Fruit fly (Drosophila melanogaster) whole organism, embryonic: ENCODE measurements around the gene stck.

Experiments used
- Bgb ChIP-seq: fragments of 200-800 bp; sonication (Bioruptor generic); IDR thresholded peaks from 2 replicates; pipeline ENCODE4 v1.3.6; 2022; ENCODE audit warnings: missing biosample characterization, missing genetic modification characterization; ENCODE audit not compliant: partially characterized antibody
- BtbVII ChIP-seq: fragments of 200-800 bp; sonication (Bioruptor generic); optimal IDR thresholded peaks from 3 replicates; lab custom pipeline; 2017; ENCODE audit warnings: missing biosample characterization, mild to moderate bottlenecking, missing genetic modification characterization
- Bteb2 ChIP-seq: fragments of 200-800 bp; sonication (Bioruptor generic); optimal IDR thresholded peaks from 2 replicates; lab custom pipeline; 2016; ENCODE audit warnings: missing biosample characterization, missing genetic modification characterization
- CG10979 ChIP-seq: fragments of 200-800 bp; sonication (Bioruptor generic); optimal IDR thresholded peaks from 2 replicates; lab custom pipeline; 2018; ENCODE audit warnings: missing biosample characterization, mild to moderate bottlenecking, missing genetic modification characterization, moderate library complexity
- CG11247 ChIP-seq: fragments of 200-800 bp; sonication (Bioruptor generic); IDR thresholded peaks from 2 replicates; pipeline ENCODE4 v1.3.6; 2022; ENCODE audit warnings: missing biosample characterization, missing genetic modification characterization
- CG15269 ChIP-seq: fragments of 200-800 bp; sonication (Bioruptor generic); optimal IDR thresholded peaks from 2 replicates; lab custom pipeline; 2018; ENCODE audit warnings: missing biosample characterization, mild to moderate bottlenecking, missing genetic modification characterization, moderate library complexity
- CG17829 ChIP-seq: fragments of 200-800 bp; optimal IDR thresholded peaks from 2 replicates; lab custom pipeline; 2019; ENCODE audit warnings: missing biosample characterization, mild to moderate bottlenecking, missing genetic modification characterization, moderate library complexity
- CG2678 ChIP-seq: fragments of 200-800 bp; sonication (Bioruptor generic); optimal IDR thresholded peaks from 3 replicates; lab custom pipeline; 2019; ENCODE audit warnings: missing biosample characterization, mild to moderate bottlenecking, missing genetic modification characterization, moderate library complexity
- CG3847 ChIP-seq: fragments of 200-800 bp; sonication (Bioruptor generic); IDR thresholded peaks from 2 replicates; pipeline ENCODE4 v1.3.6; 2022; ENCODE audit warnings: missing biosample characterization, missing genetic modification characterization
- CG4404 ChIP-seq: fragments of 200-800 bp; sonication (Bioruptor generic); IDR thresholded peaks from 2 replicates; pipeline ENCODE4 v1.3.6; 2022; ENCODE audit warnings: missing biosample characterization, missing genetic modification characterization
- CG4730 ChIP-seq: fragments of 200-800 bp; sonication (Bioruptor generic); IDR thresholded peaks from 2 replicates; pipeline ENCODE4 v1.3.6; 2022; ENCODE audit warnings: missing biosample characterization, missing genetic modification characterization
- CG6765 ChIP-seq: fragments of 200-800 bp; sonication (Bioruptor generic); optimal IDR thresholded peaks from 3 replicates; lab custom pipeline; 2017; ENCODE audit warnings: missing biosample characterization, mild to moderate bottlenecking, missing genetic modification characterization
- CG6791 ChIP-seq: fragments of 200-800 bp; sonication (Bioruptor generic); IDR thresholded peaks from 3 replicates; pipeline ENCODE4 v1.3.6; 2022; ENCODE audit warnings: missing biosample characterization, missing genetic modification characterization; ENCODE audit not compliant: partially characterized antibody
- CG7357 ChIP-seq: fragments of 200-800 bp; sonication (Bioruptor generic); IDR thresholded peaks from 3 replicates; pipeline ENCODE4 v1.3.6; 2022; ENCODE audit warnings: missing biosample characterization, missing genetic modification characterization
- CG7987 ChIP-seq: fragments of 200-800 bp; sonication (Bioruptor generic); optimal IDR thresholded peaks from 2 replicates; lab custom pipeline; 2018; ENCODE audit warnings: missing biosample characterization, mild to moderate bottlenecking, missing genetic modification characterization, moderate library complexity
- CG8944 ChIP-seq: fragments of 200-800 bp; sonication (Bioruptor generic); optimal IDR thresholded peaks from 3 replicates; lab custom pipeline; 2016; ENCODE audit warnings: missing biosample characterization, missing genetic modification characterization
- CG9609 ChIP-seq: fragments of 200-800 bp; sonication (Bioruptor generic); optimal IDR thresholded peaks from 3 replicates; lab custom pipeline; 2016; ENCODE audit warnings: missing biosample characterization, missing genetic modification characterization
- CG9932 ChIP-seq: fragments of 200-800 bp; sonication (Bioruptor generic); IDR thresholded peaks from 2 replicates; pipeline ENCODE4 v1.3.6; 2022; ENCODE audit warnings: missing biosample characterization, missing genetic modification characterization
- Dp ChIP-seq: fragments of 200-800 bp; sonication (Bioruptor generic); optimal IDR thresholded peaks from 2 replicates; lab custom pipeline; 2018; ENCODE audit warnings: missing biosample characterization, mild to moderate bottlenecking, missing genetic modification characterization, moderate library complexity
- ERR ChIP-seq: fragments of 200-800 bp; sonication (Bioruptor generic); optimal IDR thresholded peaks from 2 replicates; lab custom pipeline; 2016; ENCODE audit warnings: missing biosample characterization, missing genetic modification characterization
- Gug ChIP-seq: fragments of 200-800 bp; sonication (Bioruptor generic); IDR thresholded peaks from 4 replicates; pipeline ENCODE4 v1.3.6; 2022; ENCODE audit warnings: missing biosample characterization, missing genetic modification characterization
- H2.0 ChIP-seq: fragments of 200-800 bp; sonication (Bioruptor generic); IDR thresholded peaks from 2 replicates; pipeline ENCODE4 v1.3.6; 2022; ENCODE audit warnings: missing biosample characterization, missing genetic modification characterization
- HmgD ChIP-seq: fragments of 200-800 bp; sonication (Bioruptor generic); optimal IDR thresholded peaks from 3 replicates; lab custom pipeline; 2016; ENCODE audit warnings: missing biosample characterization, missing genetic modification characterization
- Hmx ChIP-seq: fragments of 200-800 bp; sonication (Bioruptor generic); optimal IDR thresholded peaks from 2 replicates; lab custom pipeline; 2016; ENCODE audit warnings: missing biosample characterization, missing genetic modification characterization
- Mad ChIP-seq: fragments of 200-800 bp; sonication (Bioruptor generic); optimal IDR thresholded peaks from 2 replicates; lab custom pipeline; 2016; ENCODE audit warnings: missing biosample characterization, missing genetic modification characterization
- Mes4 ChIP-seq: fragments of 200-800 bp; sonication (Bioruptor generic); optimal IDR thresholded peaks from 2 replicates; lab custom pipeline; 2016; ENCODE audit warnings: missing biosample characterization, missing genetic modification characterization
- Six4 ChIP-seq: fragments of 200-800 bp; sonication (Bioruptor generic); optimal IDR thresholded peaks from 2 replicates; lab custom pipeline; 2016; ENCODE audit warnings: missing biosample characterization, missing genetic modification characterization
- Stat92E ChIP-seq, 3 experiments: fragments of >200 bp in 2 of 3; fragments of 200-800 bp in 1 of 3; sonication (Bioruptor generic) in 1 of 3; optimal IDR thresholded peaks; 2 replicates each; lab custom pipeline; 2017 to 2019; ENCODE audit warnings: missing biosample characterization in 3 of 3, missing genetic modification characterization in 3 of 3, mild to moderate bottlenecking in 1 of 3, moderate library complexity in 1 of 3
- Usf ChIP-seq: fragments of 200-800 bp; sonication (Bioruptor generic); optimal IDR thresholded peaks from 2 replicates; lab custom pipeline; 2017; ENCODE audit warnings: missing genotype, missing biosample characterization, missing genetic modification characterization
- YL-1 ChIP-seq: fragments of 200-800 bp; sonication (Bioruptor generic); optimal IDR thresholded peaks from 3 replicates; lab custom pipeline; 2017; ENCODE audit warnings: missing biosample characterization, mild to moderate bottlenecking, missing genetic modification characterization
- al ChIP-seq: fragments of 200-800 bp; sonication (Bioruptor generic); IDR thresholded peaks from 2 replicates; pipeline ENCODE4 v1.3.6; 2022; ENCODE audit warnings: missing biosample characterization, missing genetic modification characterization
- az2 ChIP-seq: fragments of 200-800 bp; sonication (Bioruptor generic); optimal IDR thresholded peaks from 3 replicates; lab custom pipeline; 2016; ENCODE audit warnings: missing biosample characterization, missing genetic modification characterization
- br ChIP-seq: fragments of >200 bp; optimal IDR thresholded peaks from 2 replicates; lab custom pipeline; 2017
- caup ChIP-seq: fragments of 200-800 bp; sonication (Bioruptor generic); optimal IDR thresholded peaks from 3 replicates; lab custom pipeline; 2017; ENCODE audit warnings: missing biosample characterization, mild to moderate bottlenecking, missing genetic modification characterization, moderate library complexity; ENCODE audit not compliant: severe bottlenecking
- chinmo ChIP-seq: fragments of 200-800 bp; sonication (Bioruptor generic); IDR thresholded peaks from 4 replicates; pipeline ENCODE4 v1.3.6; 2022; ENCODE audit warnings: missing biosample characterization, missing genetic modification characterization; ENCODE audit not compliant: partially characterized antibody
- crp ChIP-seq, 2 experiments: fragments of 200-800 bp; sonication (Bioruptor generic); optimal IDR thresholded peaks; 2 replicates in 1 of 2; 3 replicates in 1 of 2; lab custom pipeline; 2017; ENCODE audit warnings: missing biosample characterization in 2 of 2, missing genetic modification characterization in 2 of 2, mild to moderate bottlenecking in 1 of 2, moderate library complexity in 1 of 2
- dimm ChIP-seq: fragments of 200-800 bp; sonication (Bioruptor generic); IDR thresholded peaks from 2 replicates; pipeline ENCODE4 v1.3.6; 2022; ENCODE audit warnings: missing biosample characterization, missing genetic modification characterization
- dysf ChIP-seq: fragments of 200-800 bp; sonication (Bioruptor generic); IDR thresholded peaks from 3 replicates; pipeline ENCODE4 v1.3.6; 2022; ENCODE audit warnings: missing biosample characterization, missing genetic modification characterization
- gem ChIP-seq: fragments of 200-800 bp; sonication (Bioruptor generic); optimal IDR thresholded peaks from 2 replicates; lab custom pipeline; 2019; ENCODE audit warnings: missing biosample characterization, mild to moderate bottlenecking, missing genetic modification characterization, moderate library complexity
- oc ChIP-seq: fragments of 200-800 bp; sonication (Bioruptor generic); optimal IDR thresholded peaks from 2 replicates; lab custom pipeline; 2018; ENCODE audit warnings: missing biosample characterization, mild to moderate bottlenecking, missing genetic modification characterization, moderate library complexity
- odd ChIP-seq: fragments of 200-800 bp; sonication (Bioruptor generic); optimal IDR thresholded peaks from 2 replicates; lab custom pipeline; 2017; ENCODE audit warnings: missing biosample characterization, mild to moderate bottlenecking, missing genetic modification characterization
- peb ChIP-seq: fragments of 200-800 bp; sonication (Bioruptor generic); IDR thresholded peaks from 2 replicates; pipeline ENCODE4 v1.3.6; 2022; ENCODE audit warnings: missing biosample characterization, missing genetic modification characterization
- pho ChIP-seq: fragments of 200-800 bp; sonication (Bioruptor generic); optimal IDR thresholded peaks from 2 replicates; lab custom pipeline; 2016; ENCODE audit warnings: missing biosample characterization, missing genetic modification characterization
- pum ChIP-seq: fragments of 200-800 bp; sonication (Bioruptor generic); optimal IDR thresholded peaks from 2 replicates; lab custom pipeline; 2016; ENCODE audit warnings: missing biosample characterization, missing genetic modification characterization
- ranshi ChIP-seq: fragments of 200-800 bp; sonication (Bioruptor generic); IDR thresholded peaks from 2 replicates; pipeline ENCODE4 v1.3.6; 2022; ENCODE audit warnings: missing biosample characterization, missing genetic modification characterization
- sens ChIP-seq: fragments of 200-800 bp; sonication (Bioruptor generic); peaks from one replicate; lab custom pipeline; 2016; ENCODE audit warnings: missing biosample characterization, missing genetic modification characterization
- sim ChIP-seq: fragments of 200-800 bp; sonication (Bioruptor generic); IDR thresholded peaks from 2 replicates; pipeline ENCODE4 v1.3.6; 2022; ENCODE audit warnings: missing biosample characterization, missing genetic modification characterization
- slbo ChIP-seq: fragments of 200-800 bp; sonication (Bioruptor generic); IDR thresholded peaks from 2 replicates; pipeline ENCODE4 v1.3.6; 2022; ENCODE audit warnings: missing biosample characterization, missing genetic modification characterization
- sna ChIP-seq: fragments of 200-800 bp; sonication (Bioruptor generic); IDR thresholded peaks from 2 replicates; pipeline ENCODE4 v1.3.6; 2022; ENCODE audit warnings: missing biosample characterization, missing genetic modification characterization; ENCODE audit not compliant: partially characterized antibody
- stc ChIP-seq: fragments of 200-800 bp; sonication (Bioruptor generic); IDR thresholded peaks from 2 replicates; pipeline ENCODE4 v1.3.6; 2022; ENCODE audit warnings: missing biosample characterization, missing genetic modification characterization
- ttk ChIP-seq: fragments of 200-800 bp; sonication (Bioruptor generic); IDR thresholded peaks from 2 replicates; pipeline ENCODE4 v2.1.2; 2022; ENCODE audit warnings: missing biosample characterization, missing genetic modification characterization

Gene stck

dm6 chr3R:8352961-8353728 lies 3.6 kb upstream of the stck start (continued):
- TF ChIP-seq az2 (GFP tag; lab: Kevin White, UChicago) (no peak), BtbVII (no peak), sens (GFP tag; lab: Kevin White, UChicago) (peak; percentile 41), Dp (GFP tag; lab: Kevin White, UChicago) (no peak), al (GFP tag; lab: Robert Waterston, UW) (no peak), CG4404 (GFP tag; lab: Robert Waterston, UW) (no peak), CG6765 (GFP tag; lab: Kevin White, UChicago) (peak; percentile 2), Mad (GFP tag; lab: Kevin White, UChicago) (no peak), ERR (peak; percentile 25), sim (GFP tag; lab: Robert Waterston, UW) (no peak), CG7987 (GFP tag; lab: Kevin White, UChicago) (no peak), CG9932 (GFP tag; lab: Robert Waterston, UW) (0 out of 2 replicates have a peak, but pooled peaks have one; percentile 4), ranshi (GFP tag; lab: Robert Waterston, UW) (no peak), dysf (GFP tag; lab: Robert Waterston, UW) (no peak), CG7357 (GFP tag; lab: Robert Waterston, UW) (no peak), Gug (GFP tag; lab: Robert Waterston, UW) (no peak), HmgD (GFP tag; lab: Kevin White, UChicago) (no peak), oc (tag; lab: Kevin White, UChicago) (no peak), YL-1 (GFP tag; lab: Kevin White, UChicago) (peak; percentile 3), gem (tag; lab: Kevin White, UChicago) (no peak), CG3847 (GFP tag; lab: Robert Waterston, UW) (no peak), CG9609 (GFP tag; lab: Kevin White, UChicago) (no peak), pum (GFP tag; lab: Kevin White, UChicago) (no peak), chinmo (GFP tag; lab: Robert Waterston, UW) (0 out of 4 replicates have a peak, but pooled peaks have one; percentile 58), slbo (GFP tag; lab: Robert Waterston, UW) (no peak), Stat92E (GFP tag; optimal IDR thresholded peaks at IDR 0.05; lab: Kevin White, UChicago) (no peak), Six4 (GFP tag; lab: Kevin White, UChicago) (no peak), CG8944 (GFP tag; lab: Kevin White, UChicago) (no peak), CG11247 (no peak), Hmx (GFP tag; lab: Kevin White, UChicago) (no peak), CG6791 (GFP tag; lab: Robert Waterston, UW) (no peak), CG10979 (no peak), Usf (no peak), dimm (GFP tag; lab: Robert Waterston, UW) (no peak), peb (no peak), caup (GFP tag; lab: Kevin White, UChicago) (no peak), CG17829 (no peak), sna (no peak), Mes4 (no peak), CG4730 (GFP tag; lab: Robert Waterston, UW) (no peak), stc (no peak), odd (GFP tag; lab: Kevin White, UChicago) (no peak), pho (GFP tag; lab: Kevin White, UChicago) (no peak), Bgb (GFP tag; lab: Robert Waterston, UW) (no peak), H2.0 (GFP tag; lab: Robert Waterston, UW) (no peak), CG15269 (tag; lab: Kevin White, UChicago) (no peak), crp (GFP tag; optimal IDR thresholded peaks at IDR 0.05; lab: Kevin White, UChicago) (no peak), Bteb2 (GFP tag; lab: Kevin White, UChicago) (no peak), br (lab: Kevin White, UChicago) (no peak), ttk (no peak), CG2678 (tag; lab: Kevin White, UChicago) (no peak)
